Worm (Caenorhabditis elegans): ENCODE results near the gene lact-6.

lact-6 gene

DNA sequence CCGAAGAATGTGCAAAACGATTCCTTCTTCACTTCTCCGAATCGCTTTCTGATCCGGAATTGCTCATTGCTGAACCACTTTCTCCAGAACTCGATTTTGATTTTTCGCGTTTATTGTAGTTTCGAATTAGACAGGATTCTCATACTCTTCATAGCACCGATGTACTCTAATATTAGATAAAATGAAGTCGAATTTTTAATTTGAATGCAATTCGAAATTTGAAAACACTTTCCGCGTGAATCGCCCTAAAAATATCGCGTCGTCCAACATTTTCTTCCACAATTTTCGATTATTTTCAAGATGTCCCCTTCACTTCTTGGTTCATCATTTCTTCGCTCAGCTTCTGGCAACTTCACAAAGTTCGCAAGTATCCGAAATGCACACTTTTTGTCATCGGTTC, 49.2 kb downstream of the lact-6 start, which contains the start of gene C30H6.8:
C30H6.8 (plus strand) TSS at position 301 of the 400 bp plus-strand sequence.
- TF ChIP-seq pha-4 (tag; optimal IDR thresholded peaks at IDR 0.05): no peak
- TF ChIP-seq syd-9 (tag; optimal IDR thresholded peaks at IDR 0.05): no peak
- no peak for TF ChIP-seq K02D7.2 (tag; optimal IDR thresholded peaks at IDR 0.05)
- no peak for TF ChIP-seq che-1 (tag; optimal IDR thresholded peaks at IDR 0.05)
- TF ChIP-seq lim-6 (tag; optimal IDR thresholded peaks at IDR 0.05): no peak
- TF ChIP-seq pat-9 (tag; optimal IDR thresholded peaks at IDR 0.05): no peak
- TF ChIP-seq unc-3 (GFP tag; conservative IDR thresholded peaks at IDR 0.05): no peak
- TF ChIP-seq unc-3 (tag; optimal IDR thresholded peaks at IDR 0.05): no peak
- TF ChIP-seq sox-4 (tag; optimal IDR thresholded peaks at IDR 0.05): no peak

DNA sequence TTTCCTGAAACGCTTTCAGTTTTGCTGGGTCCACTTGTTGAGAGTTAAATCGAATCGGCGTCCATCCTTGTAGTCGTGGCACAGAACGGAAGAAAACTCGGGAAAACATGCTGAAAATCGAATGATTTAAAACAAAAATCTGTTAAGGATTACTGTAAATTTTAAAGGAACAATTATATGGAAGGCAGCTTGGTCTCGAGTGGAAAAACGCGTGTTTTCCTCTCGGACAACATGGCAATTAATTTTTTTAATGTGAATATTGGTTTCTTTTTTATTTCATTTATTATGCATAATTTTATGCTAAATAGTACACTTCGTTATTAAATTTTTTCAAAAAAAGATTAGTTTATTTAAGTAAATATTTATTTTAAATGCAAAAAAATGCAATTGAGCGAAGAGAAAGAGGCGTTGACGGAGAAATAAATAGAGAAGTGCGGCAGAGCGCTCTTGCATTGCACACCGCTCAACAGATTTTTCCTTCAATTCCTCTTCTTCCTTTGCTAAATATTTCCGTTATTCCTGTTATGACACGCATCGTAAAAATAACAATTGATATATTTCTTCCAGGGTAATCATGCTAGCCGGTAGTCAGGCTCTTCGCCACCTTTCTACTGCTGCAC, 51.0 kb downstream of the lact-6 start, which contains the start of the genes C30H6.9 and dlat-2:
C30H6.9 (minus strand) TSS at position 110 of the 620 bp plus-strand sequence.
dlat-2 (plus strand) TSS at position 566 of the 620 bp plus-strand sequence.
- TF ChIP-seq ceh-30 (tag; optimal IDR thresholded peaks at IDR 0.05) (no peak), ceh-31 (tag; optimal IDR thresholded peaks at IDR 0.05) (peak; percentile 31), hlh-15 (tag; optimal IDR thresholded peaks at IDR 0.05) (no peak), dmd-4 (tag; optimal IDR thresholded peaks at IDR 0.05; ENCODE audit: borderline replicate concordance) (no peak)

Measured in whole organism, late embryonic.